Worm (Caenorhabditis elegans) whole organism, young adult: ENCODE measurements around the gene msp-152.

Experiments used
- F57A8.1 ChIP-seq: fragments of 200-800 bp; sonication (Bioruptor generic); optimal IDR thresholded peaks from 2 replicates; lab custom pipeline; 2018; ENCODE audit warnings: mild to moderate bottlenecking, missing genetic modification characterization, moderate library complexity, missing compliant biosample characterization
- ceh-58 ChIP-seq: fragments of 200-800 bp; sonication (Bioruptor generic); IDR thresholded peaks from 2 replicates; pipeline ENCODE4 v1.3.6; 2022; ENCODE audit warnings: missing genetic modification characterization, missing compliant biosample characterization
- ceh-91 ChIP-seq: fragments of 200-800 bp; sonication (Bioruptor generic); IDR thresholded peaks from 2 replicates; pipeline ENCODE4 v1.3.6; 2022; ENCODE audit warnings: missing genetic modification reagents, missing genetic modification characterization, missing compliant biosample characterization
- chd-7 ChIP-seq: sonication (generic microtip); optimal IDR thresholded peaks from 2 replicates; lab custom pipeline; 2016; ENCODE audit warnings: mild to moderate bottlenecking, missing genetic modification characterization, moderate library complexity, missing compliant biosample characterization
- him-1 ChIP-seq: sonication (generic microtip); optimal IDR thresholded peaks from 2 replicates; lab custom pipeline; 2016; ENCODE audit warnings: missing genotype, missing genetic modification reagents, missing genetic modification characterization, missing compliant biosample characterization
- nfya-2 ChIP-seq: fragments of 200-800 bp; sonication (Bioruptor generic); IDR thresholded peaks from 2 replicates; pipeline ENCODE4 v1.3.6; 2022; ENCODE audit warnings: missing genetic modification reagents, missing genetic modification characterization, missing compliant biosample characterization
- nhr-27 ChIP-seq: fragments of 200-800 bp; sonication (Bioruptor generic); optimal IDR thresholded peaks from 2 replicates; lab custom pipeline; 2018; ENCODE audit warnings: mild to moderate bottlenecking, missing genetic modification characterization, moderate library complexity, missing compliant biosample characterization
- sptf-2 ChIP-seq: fragments of 200-800 bp; sonication (Bioruptor generic); optimal IDR thresholded peaks from 2 replicates; lab custom pipeline; 2018; ENCODE audit warnings: mild to moderate bottlenecking, missing genetic modification characterization, missing compliant biosample characterization
- tbp1 ChIP-seq: fragments of 200-800 bp; sonication (Bioruptor generic); optimal IDR thresholded peaks from 2 replicates; lab custom pipeline; 2018; ENCODE audit warnings: mild to moderate bottlenecking, missing genetic modification characterization, missing compliant biosample characterization
- ztf-18 ChIP-seq: sonication (generic microtip); optimal IDR thresholded peaks from 2 replicates; lab custom pipeline; 2016; ENCODE audit warnings: missing genotype, mild to moderate bottlenecking, missing genetic modification characterization, missing compliant biosample characterization

- TF ChIP-seq F57A8.1 (no peak), ztf-18 (tag; lab: Kevin White, UChicago) (no peak), nfya-2 (GFP tag; lab: Robert Waterston, UW) (no peak), nhr-27 (tag; lab: Kevin White, UChicago) (no peak), sptf-2 (GFP tag; lab: Kevin White, UChicago) (no peak), him-1 (tag; lab: Kevin White, UChicago) (no peak), ceh-58 (GFP tag; lab: Robert Waterston, UW) (no peak), chd-7 (tag; lab: Kevin White, UChicago) (no peak), ceh-91 (GFP tag; lab: Robert Waterston, UW) (no peak), tbp1 (GFP tag; lab: Kevin White, UChicago) (no peak)
These were observed 26.9 kb upstream of the msp-152 start for ce11 chrII:4905883-4906282.
